Fruit fly (Drosophila melanogaster): ENCODE data around the gene Glyat.

Gene Glyat

dm6 chr2L:8006038-8006437 lies 4.4 kb downstream of the Glyat start (continued):
- TF ChIP-seq CG10669 (GFP tag; optimal IDR thresholded peaks at IDR 0.05) = peak; percentile 72
- TF ChIP-seq CG6854 (GFP tag; optimal IDR thresholded peaks at IDR 0.05) = no peak
- TF ChIP-seq Ets21C (GFP tag; optimal IDR thresholded peaks at IDR 0.05) = no peak
- TF ChIP-seq CG8632 (GFP tag; optimal IDR thresholded peaks at IDR 0.05) = peak; percentile 15
- TF ChIP-seq Eip93F (GFP tag; optimal IDR thresholded peaks at IDR 0.05) = no peak
- TF ChIP-seq Eip78C (GFP tag) = peak; percentile 95
- peak; percentile 24 for TF ChIP-seq Sox15 (GFP tag; optimal IDR thresholded peaks at IDR 0.05)
- peak; percentile 42 for TF ChIP-seq Sox14 (GFP tag; optimal IDR thresholded peaks at IDR 0.05)
- peak; percentile 86 for TF ChIP-seq svp (GFP tag)
- TF ChIP-seq Smox (GFP tag; optimal IDR thresholded peaks at IDR 0.05) = peak; percentile 55
- peak; percentile 37 for TF ChIP-seq lz (GFP tag; optimal IDR thresholded peaks at IDR 0.05)
- TF ChIP-seq CG9139 (GFP tag; optimal IDR thresholded peaks at IDR 0.05) = peak; percentile 35
- TF ChIP-seq CG11762 (GFP tag; optimal IDR thresholded peaks at IDR 0.05; ENCODE audit: insufficient read depth) = peak; percentile 2
- TF ChIP-seq CG11902 (GFP tag; optimal IDR thresholded peaks at IDR 0.05) = peak; percentile 24
- TF ChIP-seq eg (GFP tag; IDR thresholded peaks at IDR 0.05) = no peak; the same call in 2 of the 3 replicates
- peak; percentile 49 for TF ChIP-seq CG6163 (GFP tag; IDR thresholded peaks at IDR 0.05)
- TF ChIP-seq Ets96B (tag; optimal IDR thresholded peaks at IDR 0.05) = peak; percentile 33
- no peak for TF ChIP-seq Blimp-1 (GFP tag; optimal IDR thresholded peaks at IDR 0.05)
- TF ChIP-seq ss (GFP tag; optimal IDR thresholded peaks at IDR 0.05) = peak; percentile 44 to 72
- TF ChIP-seq topi (GFP tag; optimal IDR thresholded peaks at IDR 0.05) = peak; percentile 66

- TF ChIP-seq acj6 (GFP tag; optimal IDR thresholded peaks at IDR 0.05) (no peak), dsx (GFP tag; optimal IDR thresholded peaks at IDR 0.05; ENCODE audit: poor library complexity, severe bottlenecking) (peak; percentile 51), svp (GFP tag) (peak; percentile 64), Eip78C (GFP tag) (peak; percentile 43), Ets96B (tag; optimal IDR thresholded peaks at IDR 0.05) (no peak)
Measured at dm6 chr2L:8004072-8004471, 6.4 kb downstream of the Glyat start, which contains the start of gene Wwox. Gene Wwox (minus strand): TSS chr2L:8004286.

- TF ChIP-seq CG6854 (GFP tag; optimal IDR thresholded peaks at IDR 0.05) (peak; percentile 50), Ets21C (GFP tag; optimal IDR thresholded peaks at IDR 0.05) (peak; percentile 75), CG8319 (GFP tag; optimal IDR thresholded peaks at IDR 0.05) (peak; percentile 73), esn (GFP tag; optimal IDR thresholded peaks at IDR 0.05) (peak; percentile 91), dsx (GFP tag; optimal IDR thresholded peaks at IDR 0.05; ENCODE audit: poor library complexity, severe bottlenecking) (peak; percentile 83), Sox15 (GFP tag; optimal IDR thresholded peaks at IDR 0.05) (peak; percentile 65), Smox (GFP tag; optimal IDR thresholded peaks at IDR 0.05) (peak; percentile 84), CG32006 (GFP tag; optimal IDR thresholded peaks at IDR 0.05) (peak; percentile 96), CG16779 (tag; optimal IDR thresholded peaks at IDR 0.05) (peak; percentile 65), CG11762 (GFP tag; optimal IDR thresholded peaks at IDR 0.05; ENCODE audit: insufficient read depth) (peak; percentile 87), CG15336 (GFP tag; IDR thresholded peaks at IDR 0.05) (peak; percentile 96), CG11902 (GFP tag; optimal IDR thresholded peaks at IDR 0.05) (peak; percentile 47), eg (GFP tag; IDR thresholded peaks at IDR 0.05) (peak; percentile 92), Eip78C (GFP tag) (peak; percentile 98), CG4318 (GFP tag; optimal IDR thresholded peaks at IDR 0.05) (peak; percentile 92), Sox102F (GFP tag; optimal IDR thresholded peaks at IDR 0.05) (peak; percentile 81), CG10669 (GFP tag; optimal IDR thresholded peaks at IDR 0.05) (peak; percentile 85), topi (GFP tag; optimal IDR thresholded peaks at IDR 0.05) (peak; percentile 83), achi (GFP tag; optimal IDR thresholded peaks at IDR 0.05) (peak; percentile 91), Eip75B (GFP tag; optimal IDR thresholded peaks at IDR 0.05) (peak; percentile 80), CG31627 (GFP tag; optimal IDR thresholded peaks at IDR 0.05) (peak; percentile 78), Hr38 (GFP tag; optimal IDR thresholded peaks at IDR 0.05) (no peak), Hr39 (GFP tag; optimal IDR thresholded peaks at IDR 0.05) (peak; percentile 79), Lpt (GFP tag; optimal IDR thresholded peaks at IDR 0.05) (peak; percentile 86), Hr4 (GFP tag; optimal IDR thresholded peaks at IDR 0.05) (peak; percentile 92), spab (GFP tag; optimal IDR thresholded peaks at IDR 0.05) (peak; percentile 78), CG7368 (GFP tag; optimal IDR thresholded peaks at IDR 0.05) (peak; percentile 79), CG9139 (GFP tag; optimal IDR thresholded peaks at IDR 0.05) (peak; percentile 62), Sox14 (GFP tag; optimal IDR thresholded peaks at IDR 0.05) (peak; percentile 92), lz (GFP tag; optimal IDR thresholded peaks at IDR 0.05) (peak; percentile 81), CG10631 (GFP tag; optimal IDR thresholded peaks at IDR 0.05) (peak; percentile 90), Met (GFP tag; optimal IDR thresholded peaks at IDR 0.05) (peak; percentile 90), CG8632 (GFP tag; optimal IDR thresholded peaks at IDR 0.05) (peak; percentile 53), CG6276 (GFP tag; optimal IDR thresholded peaks at IDR 0.05) (peak; percentile 93), OdsH (GFP tag; optimal IDR thresholded peaks at IDR 0.05) (peak; percentile 91)
Measured at dm6 chr2L:8001694-8002627, 8.5 kb downstream of the Glyat start.

Measured in whole organism, prepupa.